Worm (Caenorhabditis elegans): ENCODE results near the gene C35A5.8.

- TF ChIP-seq nhr-28 (tag; optimal IDR thresholded peaks at IDR 0.05) (no peak), ztf-11 (tag; optimal IDR thresholded peaks at IDR 0.05) (no peak), lin-35 (GFP tag; optimal IDR thresholded peaks at IDR 0.05) (no peak), irx-1 (tag; optimal IDR thresholded peaks at IDR 0.05) (no peak), nhr-47 (tag; optimal IDR thresholded peaks at IDR 0.05) (no peak), elt-3 (tag; optimal IDR thresholded peaks at IDR 0.05) (no peak), nhr-77 (tag; optimal IDR thresholded peaks at IDR 0.05) (no peak), aly-2 (tag; optimal IDR thresholded peaks at IDR 0.05) (no peak), snu-23 (GFP tag; optimal IDR thresholded peaks at IDR 0.05) (no peak), lir-3 (tag; optimal IDR thresholded peaks at IDR 0.05; ENCODE audit: poor library complexity) (no peak), lsy-2 (tag; optimal IDR thresholded peaks at IDR 0.05) (no peak), nhr-237 (tag; optimal IDR thresholded peaks at IDR 0.05) (no peak)
Measured at ce11 chrV:10491443-10491842, 34.3 kb downstream of the C35A5.8 start, which contains the start of gene aqp-5.

Measured in whole organism, L1 larva.